Fruit fly (Drosophila melanogaster) whole organism, embryonic: Measurements from ENCODE around the gene CG42764.

Experiments
- Bteb2 ChIP-seq: fragments of 200-800 bp; sonication (Bioruptor generic); optimal IDR thresholded peaks from 2 replicates; lab custom pipeline; 2016; ENCODE audit warnings: missing biosample characterization, missing genetic modification characterization
- CG10431 ChIP-seq: fragments of 200-800 bp; sonication (Bioruptor generic); optimal IDR thresholded peaks from 3 replicates; lab custom pipeline; 2018; ENCODE audit warnings: missing biosample characterization, mild to moderate bottlenecking, missing genetic modification characterization
- CG10979 ChIP-seq: fragments of 200-800 bp; sonication (Bioruptor generic); optimal IDR thresholded peaks from 2 replicates; lab custom pipeline; 2018; ENCODE audit warnings: missing biosample characterization, mild to moderate bottlenecking, missing genetic modification characterization, moderate library complexity
- CG12155 ChIP-seq: fragments of 200-800 bp; sonication (Bioruptor generic); optimal IDR thresholded peaks from 3 replicates; lab custom pipeline; 2016; ENCODE audit warnings: missing biosample characterization, missing genetic modification characterization
- CG14014 ChIP-seq: fragments of 200-800 bp; sonication (Bioruptor generic); IDR thresholded peaks from 2 replicates; pipeline ENCODE4 v1.3.6; 2022; ENCODE audit warnings: missing biosample characterization, missing genetic modification characterization
- CG15479 ChIP-seq: fragments of 200-800 bp; sonication (Bioruptor generic); optimal IDR thresholded peaks from 3 replicates; lab custom pipeline; 2019; ENCODE audit warnings: missing biosample characterization, mild to moderate bottlenecking, missing genetic modification characterization, moderate library complexity
- CG17328 ChIP-seq: fragments of 200-800 bp; sonication (Bioruptor generic); IDR thresholded peaks from 2 replicates; pipeline ENCODE4 v1.3.6; 2022; ENCODE audit warnings: missing biosample characterization, missing genetic modification characterization
- CG18619 ChIP-seq: fragments of 200-800 bp; sonication (Bioruptor generic); optimal IDR thresholded peaks from 3 replicates; lab custom pipeline; 2017; ENCODE audit warnings: missing biosample characterization, mild to moderate bottlenecking, missing genetic modification characterization
- CG18764 ChIP-seq: fragments of 200-800 bp; sonication (Bioruptor generic); optimal IDR thresholded peaks from 3 replicates; lab custom pipeline; 2016; ENCODE audit warnings: missing biosample characterization, missing genetic modification characterization
- CG2678 ChIP-seq: fragments of 200-800 bp; sonication (Bioruptor generic); optimal IDR thresholded peaks from 3 replicates; lab custom pipeline; 2019; ENCODE audit warnings: missing biosample characterization, mild to moderate bottlenecking, missing genetic modification characterization, moderate library complexity
- CG31224 ChIP-seq: fragments of 200-800 bp; sonication (Bioruptor generic); IDR thresholded peaks from 2 replicates; pipeline ENCODE4 v1.3.6; 2022; ENCODE audit warnings: missing biosample characterization, missing genetic modification characterization
- CG32767 ChIP-seq: fragments of 200-800 bp; sonication (Bioruptor generic); IDR thresholded peaks from 2 replicates; pipeline ENCODE4 v1.3.6; 2022; ENCODE audit warnings: missing biosample characterization, missing genetic modification characterization
- CG3281 ChIP-seq: fragments of 200-800 bp; sonication (Bioruptor generic); optimal IDR thresholded peaks from 3 replicates; lab custom pipeline; 2017; ENCODE audit warnings: missing biosample characterization, mild to moderate bottlenecking, missing genetic modification characterization
- CG33213 ChIP-seq: fragments of 200-800 bp; sonication (Bioruptor generic); optimal IDR thresholded peaks from 3 replicates; lab custom pipeline; 2016; ENCODE audit warnings: missing biosample characterization, missing genetic modification characterization
- CG33557 ChIP-seq: fragments of 200-800 bp; sonication (Bioruptor generic); optimal IDR thresholded peaks from 2 replicates; lab custom pipeline; 2019; ENCODE audit warnings: missing biosample characterization, mild to moderate bottlenecking, missing genetic modification characterization, moderate library complexity
- CG3995 ChIP-seq: fragments of 200-800 bp; sonication (Bioruptor generic); optimal IDR thresholded peaks from 3 replicates; lab custom pipeline; 2016; ENCODE audit warnings: missing biosample characterization, missing genetic modification characterization
- CG4707 ChIP-seq: fragments of 200-800 bp; sonication (Bioruptor generic); optimal IDR thresholded peaks from 2 replicates; lab custom pipeline; 2018; ENCODE audit warnings: missing biosample characterization, mild to moderate bottlenecking, missing genetic modification characterization, moderate library complexity
- CG4854 ChIP-seq: fragments of 200-800 bp; sonication (Bioruptor generic); optimal IDR thresholded peaks from 2 replicates; lab custom pipeline; 2016; ENCODE audit warnings: missing biosample characterization, missing genetic modification characterization, inconsistent platforms
- CG7357 ChIP-seq: fragments of 200-800 bp; sonication (Bioruptor generic); IDR thresholded peaks from 3 replicates; pipeline ENCODE4 v1.3.6; 2022; ENCODE audit warnings: missing biosample characterization, missing genetic modification characterization
- CG7987 ChIP-seq: fragments of 200-800 bp; sonication (Bioruptor generic); optimal IDR thresholded peaks from 2 replicates; lab custom pipeline; 2018; ENCODE audit warnings: missing biosample characterization, mild to moderate bottlenecking, missing genetic modification characterization, moderate library complexity
- Chrac-16 ChIP-seq: fragments of 200-800 bp; sonication (Bioruptor generic); optimal IDR thresholded peaks from 3 replicates; lab custom pipeline; 2016; ENCODE audit warnings: missing biosample characterization, missing genetic modification characterization
- Dp ChIP-seq: fragments of 200-800 bp; sonication (Bioruptor generic); optimal IDR thresholded peaks from 2 replicates; lab custom pipeline; 2018; ENCODE audit warnings: missing biosample characterization, mild to moderate bottlenecking, missing genetic modification characterization, moderate library complexity
- Hand ChIP-seq: fragments of 200-800 bp; sonication (Bioruptor generic); optimal IDR thresholded peaks from 2 replicates; lab custom pipeline; 2017; ENCODE audit warnings: mild to moderate bottlenecking, missing biosample characterization, missing genetic modification reagents, missing genetic modification characterization
- HmgZ ChIP-seq: fragments of 200-800 bp; sonication (Bioruptor generic); optimal IDR thresholded peaks from 2 replicates; lab custom pipeline; 2018; ENCODE audit warnings: missing biosample characterization, mild to moderate bottlenecking, missing genetic modification characterization
- Hr39 ChIP-seq: fragments of >200 bp; optimal IDR thresholded peaks from 2 replicates; lab custom pipeline; 2017
- Mes4 ChIP-seq: fragments of 200-800 bp; sonication (Bioruptor generic); optimal IDR thresholded peaks from 2 replicates; lab custom pipeline; 2016; ENCODE audit warnings: missing biosample characterization, missing genetic modification characterization
- Neu2 ChIP-seq: fragments of 200-800 bp; sonication (Bioruptor generic); optimal IDR thresholded peaks from 3 replicates; lab custom pipeline; 2016; ENCODE audit warnings: missing biosample characterization, missing genetic modification characterization, borderline replicate concordance
- Scr ChIP-seq: fragments of 200-800 bp; sonication (Bioruptor generic); IDR thresholded peaks from 2 replicates; pipeline ENCODE4 v1.3.6; 2022; ENCODE audit warnings: missing biosample characterization, missing genetic modification characterization; ENCODE audit not compliant: partially characterized antibody
- Vsx1 ChIP-seq: fragments of 200-800 bp; sonication (Bioruptor generic); optimal IDR thresholded peaks from 2 replicates; lab custom pipeline; 2017; ENCODE audit warnings: missing biosample characterization, mild to moderate bottlenecking, missing genetic modification characterization, missing genetic modification reagents
- Xrp1 ChIP-seq: fragments of 200-800 bp; sonication (Bioruptor generic); IDR thresholded peaks from 2 replicates; pipeline ENCODE4 v1.3.6; 2022; ENCODE audit warnings: missing biosample characterization, missing genetic modification characterization
- ara ChIP-seq: fragments of 200-800 bp; sonication (Bioruptor generic); IDR thresholded peaks from 2 replicates; pipeline ENCODE4 v1.3.6; 2022; ENCODE audit warnings: missing biosample characterization, missing genetic modification characterization
- ato ChIP-seq: fragments of 200-800 bp; sonication (Bioruptor generic); IDR thresholded peaks from 2 replicates; pipeline ENCODE4 v1.3.6; 2022; ENCODE audit warnings: missing biosample characterization, missing genetic modification characterization; ENCODE audit not compliant: partially characterized antibody
- bbx ChIP-seq: fragments of 200-800 bp; sonication (Bioruptor generic); IDR thresholded peaks from 2 replicates; pipeline ENCODE4 v1.3.6; 2022; ENCODE audit warnings: missing biosample characterization, missing genetic modification characterization; ENCODE audit not compliant: partially characterized antibody
- dimm ChIP-seq: fragments of 200-800 bp; sonication (Bioruptor generic); IDR thresholded peaks from 2 replicates; pipeline ENCODE4 v1.3.6; 2022; ENCODE audit warnings: missing biosample characterization, missing genetic modification characterization
- ems ChIP-seq: fragments of 200-800 bp; sonication (Bioruptor generic); optimal IDR thresholded peaks from 3 replicates; lab custom pipeline; 2016; ENCODE audit warnings: missing biosample characterization, missing genetic modification characterization
- grn ChIP-seq: fragments of 200-800 bp; sonication (Bioruptor generic); optimal IDR thresholded peaks from 3 replicates; lab custom pipeline; 2017; ENCODE audit warnings: missing biosample characterization, missing genetic modification characterization
- gsb ChIP-seq: fragments of 200-800 bp; sonication (Bioruptor generic); IDR thresholded peaks from 2 replicates; pipeline ENCODE4 v1.3.6; 2022; ENCODE audit warnings: missing biosample characterization, missing genetic modification characterization
- jigr1 ChIP-seq: fragments of 200-800 bp; sonication (Bioruptor generic); IDR thresholded peaks from 3 replicates; pipeline ENCODE4 v1.3.6; 2022; ENCODE audit warnings: missing biosample characterization, missing genetic modification characterization
- kay ChIP-seq: fragments of 200-800 bp; sonication (Bioruptor generic); optimal IDR thresholded peaks from 2 replicates; lab custom pipeline; 2016; ENCODE audit warnings: missing biosample characterization, missing genetic modification characterization
- lilli ChIP-seq: fragments of 200-800 bp; sonication (Bioruptor generic); optimal IDR thresholded peaks from 3 replicates; lab custom pipeline; 2016; ENCODE audit warnings: missing biosample characterization, missing genetic modification characterization
- luna ChIP-seq: fragments of 200-800 bp; sonication (Bioruptor generic); optimal IDR thresholded peaks from 2 replicates; lab custom pipeline; 2016; ENCODE audit warnings: missing biosample characterization, missing genetic modification characterization
- mld ChIP-seq: fragments of 200-800 bp; sonication (Bioruptor generic); IDR thresholded peaks from 3 replicates; pipeline ENCODE4 v1.3.6; 2022; ENCODE audit warnings: missing biosample characterization, missing genetic modification characterization; ENCODE audit not compliant: partially characterized antibody
- nmo ChIP-seq: fragments of 200-800 bp; sonication (Bioruptor generic); optimal IDR thresholded peaks from 2 replicates; lab custom pipeline; 2018; ENCODE audit warnings: missing biosample characterization, mild to moderate bottlenecking, missing genetic modification characterization, moderate library complexity
- phol ChIP-seq: fragments of 200-800 bp; sonication (Bioruptor generic); optimal IDR thresholded peaks from 3 replicates; lab custom pipeline; 2018; ENCODE audit warnings: missing biosample characterization, mild to moderate bottlenecking, missing genetic modification characterization, moderate library complexity
- prd ChIP-seq, 3 experiments: fragments of >200 bp in 2 of 3; fragments of 200-800 bp in 1 of 3; sonication (Bioruptor generic) in 1 of 3; optimal IDR thresholded peaks in 2 of 3; IDR thresholded peaks in 1 of 3; 2 replicates in 2 of 3; 3 replicates in 1 of 3; pipeline versions ENCODE4 v1.3.6 to Lab custom; 2017 to 2022; ENCODE audit warnings: missing biosample characterization in 1 of 3, missing genetic modification characterization in 1 of 3
- repo ChIP-seq: fragments of 200-800 bp; sonication (Bioruptor generic); optimal IDR thresholded peaks from 2 replicates; lab custom pipeline; 2016; ENCODE audit warnings: missing biosample characterization, missing genetic modification characterization
- slou ChIP-seq: fragments of 200-800 bp; sonication (Bioruptor generic); optimal IDR thresholded peaks from 3 replicates; lab custom pipeline; 2016; ENCODE audit warnings: missing biosample characterization, missing genetic modification characterization
- tll ChIP-seq, 2 experiments: fragments of 200-800 bp in 1 of 2; fragments of >200 bp in 1 of 2; sonication (Bioruptor generic) in 1 of 2; optimal IDR thresholded peaks; 2 replicates each; lab custom pipeline; 2017 to 2019; ENCODE audit warnings: missing biosample characterization in 2 of 2, missing genetic modification characterization in 2 of 2, mild to moderate bottlenecking in 1 of 2, moderate library complexity in 1 of 2
- tup ChIP-seq: fragments of 200-800 bp; sonication (Bioruptor generic); optimal IDR thresholded peaks from 2 replicates; lab custom pipeline; 2016; ENCODE audit warnings: missing biosample characterization, mild to moderate bottlenecking, missing genetic modification characterization, moderate library complexity
- zfh1 ChIP-seq: fragments of 200-800 bp; sonication (Bioruptor generic); IDR thresholded peaks from 3 replicates; pipeline ENCODE4 v1.3.6; 2022; ENCODE audit warnings: missing biosample characterization, missing genetic modification characterization

CG42764 gene

DNA sequence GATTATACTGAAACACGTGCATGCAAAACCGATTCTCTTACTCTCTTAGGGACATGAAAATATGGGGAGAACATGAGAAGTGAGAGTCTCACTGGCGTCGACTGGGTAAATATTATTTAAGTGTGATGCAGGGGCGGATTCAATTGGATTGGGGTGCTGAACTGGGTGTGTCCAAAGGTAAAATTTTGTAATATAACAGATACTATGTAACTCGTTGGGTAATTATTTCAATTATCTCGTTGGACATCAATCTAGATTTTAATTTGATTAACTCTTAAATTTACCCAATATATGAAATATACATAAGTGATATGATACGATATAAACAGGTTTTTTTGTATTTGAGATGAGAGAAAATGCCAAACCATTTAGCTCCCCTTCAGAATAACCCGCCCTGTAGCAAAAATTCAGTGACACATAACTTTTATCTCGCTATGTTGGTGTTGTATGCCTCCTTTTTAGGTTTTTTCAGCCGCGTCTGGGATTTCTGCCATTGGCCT lies 42.3 kb upstream of the CG42764 start (continued):
- TF ChIP-seq Scr: peak; percentile 52
- no peak for TF ChIP-seq CG15479 (GFP tag; lab: Kevin White, UChicago)
- TF ChIP-seq mld (GFP tag; lab: Robert Waterston, UW): no peak
- TF ChIP-seq zfh1: peak; percentile 92
- peak; percentile 64 for TF ChIP-seq Neu2 (GFP tag; lab: Kevin White, UChicago)
- TF ChIP-seq CG33557 (GFP tag; lab: Kevin White, UChicago): peak; percentile 79
- peak; percentile 78 for TF ChIP-seq CG7987
- peak; percentile 86 for TF ChIP-seq CG4854
- peak; percentile 98 for TF ChIP-seq lilli (GFP tag; lab: Kevin White, UChicago)
- TF ChIP-seq ara (GFP tag; lab: Robert Waterston, UW): peak; percentile 84
- peak; percentile 89 for TF ChIP-seq Hand (GFP tag; lab: Kevin White, UChicago)
- TF ChIP-seq prd (optimal IDR thresholded peaks at IDR 0.05; lab: Kevin White, UChicago): no peak
- peak; percentile 96 for TF ChIP-seq prd (GFP tag; IDR thresholded peaks at IDR 0.05; lab: Robert Waterston, UW)
- TF ChIP-seq gsb (GFP tag; lab: Robert Waterston, UW): peak; percentile 92
- peak; percentile 97 for TF ChIP-seq CG3281 (GFP tag; lab: Kevin White, UChicago)
- TF ChIP-seq Xrp1 (GFP tag; lab: Robert Waterston, UW): peak; percentile 94
- peak; percentile 82 for TF ChIP-seq CG32767 (GFP tag; lab: Robert Waterston, UW)
- TF ChIP-seq grn (GFP tag; lab: Kevin White, UChicago): peak; percentile 65
- TF ChIP-seq CG10979 (tag; lab: Kevin White, UChicago): peak; percentile 88
- peak; percentile 95 for TF ChIP-seq kay (GFP tag; lab: Kevin White, UChicago)
- peak; percentile 85; the same call in 2 of the 3 replicates for TF ChIP-seq jigr1 (GFP tag; lab: Robert Waterston, UW)
- peak; percentile 92 for TF ChIP-seq ems
- no peak for TF ChIP-seq Hr39
- no peak for TF ChIP-seq ato (GFP tag; lab: Robert Waterston, UW)
- TF ChIP-seq Dp: no peak
- TF ChIP-seq CG7357 (GFP tag; lab: Robert Waterston, UW): peak; percentile 89
- peak; percentile 79 for TF ChIP-seq repo
- peak; percentile 95 for TF ChIP-seq CG14014 (GFP tag; lab: Robert Waterston, UW)
- TF ChIP-seq CG33213 (GFP tag; lab: Kevin White, UChicago): peak; percentile 81
- TF ChIP-seq CG2678 (tag; lab: Kevin White, UChicago): peak; percentile 98
- no peak for TF ChIP-seq bbx
- peak; percentile 93 for TF ChIP-seq Chrac-16 (GFP tag; lab: Kevin White, UChicago)
- peak; percentile 62 for TF ChIP-seq dimm (GFP tag; lab: Robert Waterston, UW)
- TF ChIP-seq HmgZ: peak; percentile 97
- TF ChIP-seq CG18764 (GFP tag; lab: Kevin White, UChicago): peak; percentile 74
- no peak for TF ChIP-seq tll (GFP tag; optimal IDR thresholded peaks at IDR 0.05; lab: Kevin White, UChicago)
- peak; percentile 77 for TF ChIP-seq Mes4 (GFP tag; lab: Kevin White, UChicago)
- TF ChIP-seq Vsx1: peak; percentile 81
- TF ChIP-seq CG17328: peak; percentile 83
- peak; percentile 92 for TF ChIP-seq luna
- peak; percentile 92 for TF ChIP-seq CG31224 (GFP tag; lab: Robert Waterston, UW)
- TF ChIP-seq CG4707 (GFP tag; lab: Kevin White, UChicago): peak; percentile 66
- peak; percentile 87 for TF ChIP-seq phol (tag; lab: Kevin White, UChicago)
- peak; percentile 78 for TF ChIP-seq slou (GFP tag; lab: Kevin White, UChicago)
- peak; percentile 94 for TF ChIP-seq nmo
- TF ChIP-seq CG3995 (GFP tag; lab: Kevin White, UChicago): peak; percentile 79
- peak; percentile 93 for TF ChIP-seq CG18619 (GFP tag; lab: Kevin White, UChicago)
- peak; percentile 80 for TF ChIP-seq tup (GFP tag; lab: Kevin White, UChicago)
- TF ChIP-seq Bteb2 (GFP tag; lab: Kevin White, UChicago): peak; percentile 91
- TF ChIP-seq CG12155 (GFP tag; lab: Kevin White, UChicago): peak; percentile 96
- TF ChIP-seq CG10431 (GFP tag; lab: Kevin White, UChicago): peak; percentile 55
